Worm (Caenorhabditis elegans) whole organism, L3 larva: Measurements from ENCODE around the gene comt-2.

Experiments
- ceh-16 ChIP-seq: sonication (generic microtip); optimal IDR thresholded peaks from 2 replicates; lab custom pipeline; 2017; ENCODE audit warnings: missing biosample characterization, missing genetic modification characterization
- ceh-9 ChIP-seq: sonication (generic microtip); optimal IDR thresholded peaks from 2 replicates; lab custom pipeline; 2018; ENCODE audit warnings: missing biosample characterization, missing genetic modification characterization
- fkh-10 ChIP-seq: sonication (generic microtip); optimal IDR thresholded peaks from 2 replicates; lab custom pipeline; 2017; ENCODE audit warnings: missing biosample characterization, missing genetic modification reagents, missing genetic modification characterization
- nfya-1 ChIP-seq: sonication (generic microtip); optimal IDR thresholded peaks from 2 replicates; lab custom pipeline; 2017; ENCODE audit warnings: missing genetic modification characterization, mild to moderate bottlenecking, missing compliant biosample characterization, antibody characterized with exemption, moderate library complexity; ENCODE audit not compliant: insufficient read depth
- nhr-67 ChIP-seq: fragments of 150-350 bp; optimal IDR thresholded peaks from 2 replicates; lab custom pipeline; 2014; ENCODE audit warnings: missing biosample characterization, missing genetic modification characterization
- skn-1 ChIP-seq: fragments of 150-350 bp; optimal IDR thresholded peaks from 2 replicates; lab custom pipeline; 2014; ENCODE audit warnings: missing biosample characterization, missing genetic modification characterization

DNA sequence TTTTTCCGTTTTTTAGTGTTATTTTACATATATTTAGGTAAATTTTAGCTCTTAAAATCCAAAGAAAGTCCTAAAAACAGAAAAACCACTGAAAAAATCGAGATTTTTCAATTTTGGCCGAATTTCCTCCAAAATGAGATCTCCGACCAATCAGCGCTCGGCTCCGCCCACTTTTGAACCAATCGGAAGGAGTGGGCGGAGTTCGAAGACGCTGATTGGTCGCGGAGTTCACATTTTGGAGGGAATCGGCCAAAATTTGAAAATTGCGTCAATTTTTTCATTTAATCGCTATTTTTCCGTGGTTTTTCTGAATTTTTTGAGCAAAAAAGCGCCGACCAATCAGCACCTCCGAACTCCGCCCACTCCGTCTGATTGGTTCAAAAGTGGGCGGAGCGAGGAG lies 46.4 kb upstream of the comt-2 start:
- TF ChIP-seq skn-1 (tag; lab: Kevin White, UChicago) = no peak
- TF ChIP-seq fkh-10 (GFP tag; lab: Kevin White, UChicago) = no peak
- no peak for TF ChIP-seq ceh-16 (tag; lab: Kevin White, UChicago)
- no peak for TF ChIP-seq ceh-9 (tag; lab: Kevin White, UChicago)
- no peak for TF ChIP-seq nhr-67 (tag; lab: Kevin White, UChicago)
- peak; percentile 83 for TF ChIP-seq nfya-1 (tag; lab: Kevin White, UChicago)
